Fruit fly (Drosophila melanogaster): ENCODE data around the gene TwdlD.

The TwdlD gene

DNA sequence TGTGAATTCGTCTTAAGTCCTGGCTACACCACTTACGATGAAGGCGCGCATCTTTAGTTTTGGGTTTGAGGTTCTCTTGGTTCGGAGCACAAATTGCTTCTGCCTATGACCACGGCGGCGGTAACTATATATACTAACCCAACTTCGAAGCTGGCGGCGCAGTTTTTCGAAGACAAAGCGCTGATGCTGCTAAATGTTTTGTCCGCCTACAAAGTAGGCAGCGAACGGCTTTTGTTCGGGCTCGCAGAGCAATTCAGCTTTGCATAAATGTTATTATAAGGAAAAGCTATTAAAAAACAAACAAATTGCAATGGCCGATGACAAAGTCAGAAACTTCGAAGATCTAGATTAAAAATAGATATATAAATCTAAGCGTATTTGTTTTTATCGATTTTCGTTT is 14.3 kb upstream of the TwdlD start, which contains the start of gene TwdlL:
TwdlL (minus strand) TSS at position 101 of the 400 bp plus-strand sequence.
- no peak for TF ChIP-seq CG12605 (GFP tag; IDR thresholded peaks at IDR 0.05)
- TF ChIP-seq D1 (tag; optimal IDR thresholded peaks at IDR 0.05), result no peak
- no peak for TF ChIP-seq Pif1B (GFP tag; optimal IDR thresholded peaks at IDR 0.05)
- no peak for TF ChIP-seq CG15710 (tag; optimal IDR thresholded peaks at IDR 0.05)
- TF ChIP-seq CG9948 (tag; optimal IDR thresholded peaks at IDR 0.05), result no peak
- no peak for TF ChIP-seq fd96Ca (GFP tag; IDR thresholded peaks at IDR 0.05)
- TF ChIP-seq Snoo (tag; optimal IDR thresholded peaks at IDR 0.05), result no peak
- no peak for TF ChIP-seq CG8159 (tag; optimal IDR thresholded peaks at IDR 0.05)
- no peak for TF ChIP-seq CG17806 (tag; optimal IDR thresholded peaks at IDR 0.05)
- TF ChIP-seq CG14655 (GFP tag; optimal IDR thresholded peaks at IDR 0.05), result no peak
- no peak for TF ChIP-seq CG10348 (GFP tag; IDR thresholded peaks at IDR 0.05)
- TF ChIP-seq CG13204 (GFP tag; optimal IDR thresholded peaks at IDR 0.05), result no peak
- no peak for TF ChIP-seq gl (tag; optimal IDR thresholded peaks at IDR 0.05)
- no peak for TF ChIP-seq Ets98B (GFP tag; IDR thresholded peaks at IDR 0.05)
- no peak for TF ChIP-seq Pif1A (GFP tag; optimal IDR thresholded peaks at IDR 0.05)

DNA sequence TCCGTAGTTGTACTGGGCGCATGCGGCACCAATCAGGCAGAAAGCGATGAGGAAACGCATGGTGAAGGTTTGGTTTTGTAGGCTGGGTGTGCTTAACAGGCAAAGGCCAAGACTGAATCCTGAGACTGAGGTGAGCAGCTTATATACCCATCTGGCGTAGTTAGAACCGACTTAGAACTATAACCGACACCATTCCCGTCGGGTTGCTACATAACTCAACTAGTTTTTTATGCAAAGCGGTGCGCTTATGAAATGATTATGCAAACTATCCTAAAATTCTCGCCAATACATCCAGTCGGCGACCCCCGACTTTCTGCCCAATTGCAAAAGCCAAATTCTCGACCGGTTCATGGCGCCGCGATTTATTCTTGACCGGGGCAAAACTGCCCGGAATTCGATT is 13.2 kb upstream of the TwdlD start, which contains the start of gene TwdlO:
TwdlO (minus strand) TSS at position 101 of the 400 bp plus-strand sequence.
- TF ChIP-seq CG8301 (tag; optimal IDR thresholded peaks at IDR 0.05) (no peak), CG8159 (tag; optimal IDR thresholded peaks at IDR 0.05) (no peak), CG17806 (tag; optimal IDR thresholded peaks at IDR 0.05) (no peak), gl (tag; optimal IDR thresholded peaks at IDR 0.05) (no peak), Ets98B (GFP tag; IDR thresholded peaks at IDR 0.05) (no peak), Pif1B (GFP tag; optimal IDR thresholded peaks at IDR 0.05) (no peak), fd96Ca (GFP tag; IDR thresholded peaks at IDR 0.05) (no peak), CG4496 (GFP tag; IDR thresholded peaks at IDR 0.05) (no peak), CG12605 (GFP tag; IDR thresholded peaks at IDR 0.05) (no peak), CG15710 (tag; optimal IDR thresholded peaks at IDR 0.05) (no peak)

DNA sequence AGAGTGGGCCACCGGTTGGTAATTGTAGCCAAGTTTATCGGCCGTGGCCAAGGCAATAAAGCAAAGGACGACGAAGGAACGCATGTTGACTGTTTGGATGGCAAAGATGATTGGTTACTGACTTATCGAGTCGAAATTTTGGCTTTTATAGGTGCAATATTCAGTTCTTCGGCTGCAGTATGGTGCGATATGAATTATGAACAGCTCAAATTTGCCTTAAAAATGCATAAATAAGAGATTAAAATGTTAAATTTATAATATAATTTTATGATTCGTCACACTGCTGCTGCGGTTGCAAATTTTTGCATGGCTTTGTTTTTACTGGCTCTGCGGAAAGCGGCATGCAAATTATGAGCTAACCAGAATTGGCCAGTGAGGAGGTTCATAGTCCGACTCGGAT is 11.2 kb upstream of the TwdlD start, which contains the start of gene TwdlK:
TwdlK (minus strand) TSS at position 101 of the 400 bp plus-strand sequence.
- TF ChIP-seq CG17806 (tag; optimal IDR thresholded peaks at IDR 0.05), result no peak

DNA sequence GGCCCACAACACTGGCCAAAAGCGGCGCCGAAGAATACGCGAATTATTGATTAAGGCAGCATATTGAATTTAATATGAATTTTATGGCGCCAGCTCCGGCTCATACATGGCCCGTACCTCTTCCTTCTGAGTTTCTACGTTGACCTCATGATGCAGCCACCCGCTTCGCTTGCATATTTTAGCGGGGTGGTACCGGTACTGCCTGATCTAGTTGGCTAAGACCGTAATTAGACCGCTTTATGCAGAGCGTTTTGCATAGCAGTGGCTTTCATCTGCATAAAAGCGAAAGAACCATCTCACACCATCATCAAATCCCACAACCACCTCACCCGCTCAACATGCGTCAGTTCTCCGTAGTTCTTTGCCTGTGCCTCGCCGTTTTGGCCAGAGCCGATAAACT is 10.2 kb upstream of the TwdlD start, which contains the start of gene TwdlJ:
TwdlJ (plus strand) TSS at position 301 of the 400 bp plus-strand sequence.
- no peak for TF ChIP-seq CG10348 (GFP tag; IDR thresholded peaks at IDR 0.05)
- no peak for TF ChIP-seq Ets98B (GFP tag; IDR thresholded peaks at IDR 0.05)
- no peak for TF ChIP-seq CG17806 (tag; optimal IDR thresholded peaks at IDR 0.05)
- TF ChIP-seq gl (tag; optimal IDR thresholded peaks at IDR 0.05), result no peak
- no peak for TF ChIP-seq CG8159 (tag; optimal IDR thresholded peaks at IDR 0.05)
- no peak for TF ChIP-seq CG34367 (tag; optimal IDR thresholded peaks at IDR 0.05)
- TF ChIP-seq CG32121 (GFP tag; IDR thresholded peaks at IDR 0.05), result no peak
- TF ChIP-seq Pif1B (GFP tag; optimal IDR thresholded peaks at IDR 0.05), result no peak
- no peak for TF ChIP-seq CG14655 (GFP tag; optimal IDR thresholded peaks at IDR 0.05)
- no peak for TF ChIP-seq rn (GFP tag; IDR thresholded peaks at IDR 0.05)
- no peak for TF ChIP-seq fd96Ca (GFP tag; IDR thresholded peaks at IDR 0.05)
- TF ChIP-seq CG8301 (tag; optimal IDR thresholded peaks at IDR 0.05), result no peak
- no peak for TF ChIP-seq CG9948 (tag; optimal IDR thresholded peaks at IDR 0.05)
- no peak for TF ChIP-seq CG15710 (tag; optimal IDR thresholded peaks at IDR 0.05)
- TF ChIP-seq CG12605 (GFP tag; IDR thresholded peaks at IDR 0.05), result no peak
- TF ChIP-seq D1 (tag; optimal IDR thresholded peaks at IDR 0.05), result no peak
- TF ChIP-seq EcR (GFP tag; optimal IDR thresholded peaks at IDR 0.05), result no peak

DNA sequence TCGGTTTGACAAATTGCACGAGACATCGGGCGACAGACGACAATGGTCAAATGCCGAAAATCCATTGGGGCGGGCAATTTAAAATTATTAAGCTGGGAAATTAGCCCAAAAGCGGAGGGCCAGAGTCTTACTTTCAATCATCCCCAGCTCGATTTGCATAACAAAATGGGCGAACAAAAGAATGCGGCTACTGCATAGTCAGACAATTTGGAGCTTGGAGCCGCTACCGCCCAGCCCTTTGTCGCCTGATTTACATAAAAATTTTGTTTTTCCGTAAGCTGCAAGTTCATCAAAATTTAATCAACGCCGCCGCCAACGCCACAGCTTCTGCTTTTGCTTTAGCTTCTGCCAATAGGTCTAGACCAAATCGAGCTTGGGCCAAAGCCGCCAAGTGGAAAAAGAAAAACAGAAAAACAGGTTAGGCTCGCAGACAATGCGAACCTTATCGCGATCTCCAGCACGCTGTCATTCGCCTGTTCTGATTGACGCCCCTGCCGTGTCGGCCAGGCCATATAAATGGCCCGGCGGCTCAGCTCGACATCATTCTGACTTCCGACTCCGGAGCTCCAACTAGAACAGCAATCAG is 8.4 kb upstream of the TwdlD start, which contains the start of gene TwdlN:
TwdlN (plus strand) TSS at position 536 of the 586 bp plus-strand sequence.
- TF ChIP-seq gl (tag; optimal IDR thresholded peaks at IDR 0.05) (no peak), D1 (tag; optimal IDR thresholded peaks at IDR 0.05) (no peak), CG17806 (tag; optimal IDR thresholded peaks at IDR 0.05) (no peak), Pif1B (GFP tag; optimal IDR thresholded peaks at IDR 0.05) (no peak), CG12605 (GFP tag; IDR thresholded peaks at IDR 0.05) (no peak), CG32121 (GFP tag; IDR thresholded peaks at IDR 0.05) (no peak), rn (GFP tag; IDR thresholded peaks at IDR 0.05) (no peak), EcR (GFP tag; optimal IDR thresholded peaks at IDR 0.05) (no peak), CG14655 (GFP tag; optimal IDR thresholded peaks at IDR 0.05) (no peak), CG34367 (tag; optimal IDR thresholded peaks at IDR 0.05) (no peak)

DNA sequence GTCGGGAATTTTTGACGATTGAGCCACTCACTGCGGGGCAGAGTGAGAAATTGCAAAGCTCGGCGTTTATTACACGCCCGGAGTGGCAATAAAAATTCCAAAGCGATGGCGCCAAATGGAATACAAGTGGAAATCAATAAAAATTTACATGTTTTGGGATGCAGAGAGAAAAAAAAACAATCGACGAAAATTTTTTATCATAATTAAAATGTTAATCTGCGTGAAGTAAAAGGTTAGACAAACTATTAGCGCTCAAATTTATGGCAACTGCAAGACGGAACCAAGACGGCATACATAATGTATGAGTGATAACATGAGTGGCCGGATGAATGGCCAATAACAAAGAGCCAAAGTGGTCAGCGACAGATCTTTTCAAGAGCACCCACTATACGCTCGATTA is 6.8 kb upstream of the TwdlD start:
- no peak for TF ChIP-seq CG34367 (tag; optimal IDR thresholded peaks at IDR 0.05)

DNA sequence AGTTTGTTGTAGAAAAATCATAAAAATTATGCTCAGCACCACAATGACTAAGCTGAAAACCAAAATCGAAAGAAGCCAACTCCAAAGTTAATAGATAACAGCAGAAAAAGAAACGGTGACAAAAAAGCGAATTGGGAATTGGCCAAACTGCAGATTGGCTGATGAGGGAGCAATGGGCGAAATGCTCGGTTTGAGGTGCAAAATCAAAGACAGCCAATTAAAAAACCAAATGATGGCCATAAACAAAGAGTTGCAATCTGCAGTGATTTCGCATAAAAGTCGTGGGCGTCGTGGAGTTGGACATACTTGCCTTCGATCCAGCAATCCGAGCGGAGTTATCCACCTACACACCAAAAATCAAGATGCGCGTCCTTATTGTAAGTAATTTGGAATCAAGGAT is 6.4 kb upstream of the TwdlD start, which contains the start of gene TwdlH:
TwdlH (plus strand) TSS at position 301 of the 400 bp plus-strand sequence.
- TF ChIP-seq EcR (GFP tag; optimal IDR thresholded peaks at IDR 0.05) (no peak), CG8301 (tag; optimal IDR thresholded peaks at IDR 0.05) (no peak), CG10348 (GFP tag; IDR thresholded peaks at IDR 0.05) (no peak), CG32121 (GFP tag; IDR thresholded peaks at IDR 0.05) (no peak), CG4496 (GFP tag; IDR thresholded peaks at IDR 0.05) (no peak), CG17806 (tag; optimal IDR thresholded peaks at IDR 0.05) (no peak), D1 (tag; optimal IDR thresholded peaks at IDR 0.05) (no peak), CG15710 (tag; optimal IDR thresholded peaks at IDR 0.05) (no peak), CG8159 (tag; optimal IDR thresholded peaks at IDR 0.05) (no peak), gl (tag; optimal IDR thresholded peaks at IDR 0.05) (no peak), Pif1A (GFP tag; optimal IDR thresholded peaks at IDR 0.05) (no peak), CG13204 (GFP tag; optimal IDR thresholded peaks at IDR 0.05) (no peak), CG14655 (GFP tag; optimal IDR thresholded peaks at IDR 0.05) (no peak), Snoo (tag; optimal IDR thresholded peaks at IDR 0.05) (no peak), Ets98B (GFP tag; IDR thresholded peaks at IDR 0.05) (no peak), rn (GFP tag; IDR thresholded peaks at IDR 0.05) (no peak), CG34367 (tag; optimal IDR thresholded peaks at IDR 0.05) (no peak), fd96Ca (GFP tag; IDR thresholded peaks at IDR 0.05) (no peak), CG9948 (tag; optimal IDR thresholded peaks at IDR 0.05) (no peak), CG12605 (GFP tag; IDR thresholded peaks at IDR 0.05) (no peak)

All from whole organism, pupa.